Worm (Caenorhabditis elegans): ENCODE data around the gene rbg-3.

rbg-3 gene

DNA sequence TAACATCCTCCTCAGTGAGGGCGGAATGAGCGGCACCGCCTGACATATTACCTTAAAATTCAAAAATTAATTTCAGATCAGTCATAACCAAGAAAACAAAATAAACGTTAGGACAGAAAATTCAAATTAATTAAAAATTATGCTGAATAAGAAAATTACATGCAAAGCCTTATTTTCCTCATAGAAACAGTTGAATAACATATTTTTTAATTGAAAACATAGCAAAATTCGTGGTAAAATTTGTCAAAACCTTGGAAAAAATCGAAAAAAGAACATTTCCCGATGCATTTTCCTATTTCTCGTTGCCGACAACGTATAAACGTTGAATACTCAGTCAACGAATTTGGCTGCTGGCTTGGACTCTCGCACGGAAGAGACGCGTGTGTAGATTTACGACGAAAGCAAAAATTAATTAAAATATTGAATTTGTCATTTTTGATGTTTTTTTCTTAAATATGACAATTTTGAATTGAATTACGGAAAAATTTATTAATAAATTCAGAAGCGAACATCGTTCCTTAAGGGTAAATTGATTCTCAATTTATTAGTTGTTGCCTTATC is at the start of gene rbg-3, which contains the start of gene rps-0:
rbg-3 (plus strand) TSS at position 424 of the 561 bp plus-strand sequence.
rps-0 (minus strand) TSS at position 51 of the 561 bp plus-strand sequence.
- TF ChIP-seq med-1 (GFP tag; optimal IDR thresholded peaks at IDR 0.05; ENCODE audit: insufficient read depth) (no peak), cog-1 (tag; optimal IDR thresholded peaks at IDR 0.05) (peak; percentile 41), T22C8.4 (GFP tag; IDR thresholded peaks at IDR 0.05) (no peak), flt-1 (GFP tag; IDR thresholded peaks at IDR 0.05) (no peak), klf-2 (GFP tag; conservative IDR thresholded peaks at IDR 0.05) (no peak), ztf-23 (GFP tag; IDR thresholded peaks at IDR 0.05) (peak; percentile 71; the same call in 1 of the 2 replicates), ref-1 (GFP tag; conservative IDR thresholded peaks at IDR 0.05) (no peak), tab-1 (GFP tag; IDR thresholded peaks at IDR 0.05) (no peak), ztf-29 (GFP tag; IDR thresholded peaks at IDR 0.05) (0 out of 2 replicates have a peak, but pooled peaks have one; percentile 21)

ce11 chrIII:4705207-4705606 is 49.0 kb upstream of the rbg-3 start, which contains the start of gene pgap-2:
Gene pgap-2, plus strand, starts transcription at chrIII:4705507.
- TF ChIP-seq ref-1 (GFP tag; conservative IDR thresholded peaks at IDR 0.05) (no peak), T22C8.4 (GFP tag; IDR thresholded peaks at IDR 0.05) (no peak), med-1 (GFP tag; optimal IDR thresholded peaks at IDR 0.05; ENCODE audit: insufficient read depth) (no peak), tab-1 (GFP tag; IDR thresholded peaks at IDR 0.05) (no peak), ztf-29 (GFP tag; IDR thresholded peaks at IDR 0.05) (no peak), cog-1 (tag; optimal IDR thresholded peaks at IDR 0.05) (no peak), ztf-23 (GFP tag; IDR thresholded peaks at IDR 0.05) (no peak), klf-2 (GFP tag; conservative IDR thresholded peaks at IDR 0.05) (no peak), flt-1 (GFP tag; IDR thresholded peaks at IDR 0.05) (no peak)

DNA sequence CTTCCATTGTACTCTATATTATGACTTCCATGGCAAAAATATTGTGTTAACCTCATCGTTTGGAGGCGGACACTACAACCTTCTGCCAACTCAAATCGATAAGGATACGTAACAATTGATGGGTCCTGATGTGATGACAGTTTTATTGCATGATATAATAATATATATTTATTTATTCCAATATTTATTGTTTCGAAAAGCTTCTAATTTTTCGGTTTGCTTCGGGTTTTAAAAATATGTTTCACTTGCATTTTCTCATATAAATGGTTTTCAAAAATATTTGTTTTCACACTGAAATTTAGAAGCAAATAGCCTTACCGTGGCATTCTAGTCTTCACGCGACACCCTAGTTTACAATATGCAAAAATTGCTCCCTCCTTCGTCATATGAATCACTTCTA is 47.5 kb upstream of the rbg-3 start, which contains the start of gene T04A8.13:
T04A8.13 (plus strand) TSS at position 301 of the 400 bp plus-strand sequence.
- TF ChIP-seq klf-2 (GFP tag; conservative IDR thresholded peaks at IDR 0.05) = no peak
- no peak for TF ChIP-seq ztf-23 (GFP tag; IDR thresholded peaks at IDR 0.05)
- TF ChIP-seq flt-1 (GFP tag; IDR thresholded peaks at IDR 0.05) = no peak
- no peak for TF ChIP-seq ref-1 (GFP tag; conservative IDR thresholded peaks at IDR 0.05)
- no peak for TF ChIP-seq tab-1 (GFP tag; IDR thresholded peaks at IDR 0.05)
- no peak for TF ChIP-seq T22C8.4 (GFP tag; IDR thresholded peaks at IDR 0.05)
- TF ChIP-seq cog-1 (tag; optimal IDR thresholded peaks at IDR 0.05) = no peak
- TF ChIP-seq ztf-29 (GFP tag; IDR thresholded peaks at IDR 0.05) = no peak
- TF ChIP-seq med-1 (GFP tag; optimal IDR thresholded peaks at IDR 0.05; ENCODE audit: insufficient read depth) = no peak

DNA sequence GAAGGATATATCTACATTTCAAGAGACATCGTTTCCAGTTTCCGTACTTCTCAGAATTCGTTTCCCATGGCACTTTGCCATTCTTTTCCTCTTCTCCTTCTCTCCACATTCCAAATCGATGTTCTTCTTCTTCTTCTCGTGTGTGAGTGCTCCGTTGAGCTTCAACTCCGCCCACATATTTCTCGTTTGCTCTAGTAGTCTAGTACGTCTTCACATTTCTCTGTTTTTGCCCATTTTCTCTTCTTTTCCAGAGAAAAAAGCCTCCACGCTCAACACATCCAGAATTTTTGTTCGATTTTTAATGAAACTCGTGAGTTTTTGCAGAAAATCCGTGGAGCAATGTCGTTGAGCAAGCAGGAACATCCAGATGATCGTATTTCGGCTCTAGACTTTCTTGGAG is 45.3 kb upstream of the rbg-3 start, which contains the start of gene T04A8.18:
T04A8.18 (plus strand) TSS at position 301 of the 400 bp plus-strand sequence.
- TF ChIP-seq klf-2 (GFP tag; conservative IDR thresholded peaks at IDR 0.05) (no peak), T22C8.4 (GFP tag; IDR thresholded peaks at IDR 0.05) (no peak), med-1 (GFP tag; optimal IDR thresholded peaks at IDR 0.05; ENCODE audit: insufficient read depth) (no peak), ref-1 (GFP tag; conservative IDR thresholded peaks at IDR 0.05) (no peak), ztf-23 (GFP tag; IDR thresholded peaks at IDR 0.05) (no peak), flt-1 (GFP tag; IDR thresholded peaks at IDR 0.05) (no peak), cog-1 (tag; optimal IDR thresholded peaks at IDR 0.05) (no peak), tab-1 (GFP tag; IDR thresholded peaks at IDR 0.05) (no peak), ztf-29 (GFP tag; IDR thresholded peaks at IDR 0.05) (no peak)

DNA sequence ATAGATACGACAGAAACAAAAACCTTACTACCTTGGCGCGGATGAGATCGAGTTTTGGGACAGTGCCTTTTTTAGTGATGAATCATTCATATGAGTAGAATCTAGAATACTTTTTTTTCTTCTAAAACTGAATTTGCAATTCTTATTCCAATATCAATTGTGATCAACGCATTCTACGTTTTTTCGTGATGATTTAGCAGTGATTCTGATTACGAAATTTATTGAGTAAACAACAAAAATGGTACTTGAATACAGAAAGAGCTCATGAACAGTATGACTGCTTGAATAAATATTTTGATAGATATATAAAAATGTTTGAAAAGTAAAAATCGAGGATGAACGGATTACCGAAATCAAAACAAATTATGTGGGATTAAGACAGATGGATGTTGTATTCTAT is 39.1 kb upstream of the rbg-3 start, which contains the start of gene him-18:
him-18 (minus strand) TSS at position 101 of the 400 bp plus-strand sequence.
- TF ChIP-seq flt-1 (GFP tag; IDR thresholded peaks at IDR 0.05) (no peak), tab-1 (GFP tag; IDR thresholded peaks at IDR 0.05) (no peak), T22C8.4 (GFP tag; IDR thresholded peaks at IDR 0.05) (no peak)

DNA sequence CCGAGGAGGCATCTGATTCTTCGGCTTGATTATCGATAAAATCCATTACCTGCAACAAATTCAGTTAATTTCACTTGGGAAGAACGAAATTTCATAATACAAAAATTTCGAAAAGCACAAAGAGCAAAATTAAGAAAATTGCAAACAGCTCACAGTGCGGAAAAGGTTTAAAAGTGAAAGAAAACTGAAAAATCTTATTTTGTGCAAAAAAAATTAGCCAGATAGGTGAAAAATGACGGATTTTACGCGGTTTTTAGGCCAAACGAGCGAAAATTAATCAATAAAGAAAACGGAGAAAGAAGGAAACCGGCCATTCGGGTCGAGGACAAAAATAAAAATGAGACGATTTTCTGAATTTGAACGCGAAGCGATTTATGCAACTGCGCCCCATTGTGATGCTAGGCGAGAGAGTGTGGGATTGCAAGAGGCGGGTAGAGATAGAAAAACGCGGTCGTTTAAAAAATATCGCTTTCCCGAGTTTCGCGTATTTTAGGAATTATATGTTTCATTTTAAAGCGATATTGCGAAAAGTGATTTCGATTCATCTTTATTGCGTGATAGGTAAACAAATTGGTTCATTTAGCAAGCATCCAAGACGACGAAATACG is 33.5 kb upstream of the rbg-3 start, which contains the start of gene emb-5:
emb-5 (minus strand) TSS at position 51 of the 608 bp plus-strand sequence.
- TF ChIP-seq flt-1 (GFP tag; IDR thresholded peaks at IDR 0.05) (0 out of 2 replicates have a peak, but pooled peaks have one; percentile 45), ztf-29 (GFP tag; IDR thresholded peaks at IDR 0.05) (no peak)

- TF ChIP-seq cog-1 (tag; optimal IDR thresholded peaks at IDR 0.05) (peak; percentile 25), ztf-29 (GFP tag; IDR thresholded peaks at IDR 0.05) (no peak)
Observed at ce11 chrIII:4721750-4722149, 32.5 kb upstream of the rbg-3 start, which contains the start of gene acy-1. Gene acy-1, plus strand, starts transcription at chrIII:4722095.

DNA sequence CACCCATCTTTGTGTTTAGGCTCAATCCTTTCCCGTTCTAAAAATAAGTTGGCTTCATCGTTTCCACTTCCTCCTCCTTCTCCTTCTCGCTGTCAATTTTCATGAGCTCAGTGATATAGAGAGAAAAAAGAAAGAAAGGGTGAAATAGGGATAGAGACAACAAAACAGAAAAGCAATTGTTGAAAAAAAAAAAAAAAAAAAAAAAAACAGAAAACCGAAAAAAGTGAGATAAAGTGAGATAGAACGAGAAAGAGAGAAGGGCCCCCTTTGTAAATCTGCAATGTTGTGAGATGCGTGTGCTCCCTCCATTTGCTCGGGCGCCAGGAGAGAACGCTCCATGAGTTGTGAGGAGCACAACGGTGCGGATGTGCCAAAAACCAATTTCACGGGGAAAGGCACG is 30.3 kb upstream of the rbg-3 start:
- no peak for TF ChIP-seq ref-1 (GFP tag; conservative IDR thresholded peaks at IDR 0.05)
- TF ChIP-seq flt-1 (GFP tag; IDR thresholded peaks at IDR 0.05) = 0 out of 2 replicates have a peak, but pooled peaks have one; percentile 44

DNA sequence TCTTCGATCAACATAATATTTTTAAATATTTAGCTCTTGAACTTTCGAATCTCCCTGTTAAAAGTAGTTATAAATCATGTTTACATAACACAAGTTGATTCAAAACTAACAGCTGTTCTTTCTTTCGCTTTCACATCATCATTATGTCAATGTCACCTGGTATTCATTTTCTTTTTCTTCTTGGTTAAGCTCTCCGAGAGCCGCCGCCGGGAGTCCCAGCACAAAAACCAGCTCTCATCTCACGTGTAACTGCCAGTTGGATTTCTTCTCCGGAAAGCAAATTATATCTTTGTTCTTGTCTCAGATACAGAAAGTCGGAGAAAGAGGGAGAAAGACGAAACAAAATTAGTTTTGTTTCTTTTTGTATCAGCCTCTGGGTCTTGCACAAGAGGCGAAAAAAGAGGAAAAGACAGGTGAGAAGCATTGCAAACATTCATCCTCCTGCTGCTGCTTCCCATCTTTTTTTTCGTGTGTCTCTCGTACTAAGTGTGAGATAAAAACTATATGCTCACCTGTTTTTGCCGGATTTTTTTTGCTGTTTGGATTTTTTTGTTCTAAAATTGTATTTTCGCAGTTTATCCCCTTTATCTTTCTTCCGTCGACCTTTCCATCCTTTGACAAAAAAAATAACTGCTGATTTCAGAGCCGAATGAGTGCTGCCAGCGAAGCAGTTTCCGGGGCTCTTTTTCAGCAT is 22.8 kb upstream of the rbg-3 start, which contains the start of gene F17C8.3:
F17C8.3 (plus strand) TSS at position 644 of the 694 bp plus-strand sequence.
- TF ChIP-seq med-1 (GFP tag; optimal IDR thresholded peaks at IDR 0.05; ENCODE audit: insufficient read depth) = no peak
- no peak for TF ChIP-seq ztf-29 (GFP tag; IDR thresholded peaks at IDR 0.05)
- no peak for TF ChIP-seq tab-1 (GFP tag; IDR thresholded peaks at IDR 0.05)
- no peak for TF ChIP-seq klf-2 (GFP tag; conservative IDR thresholded peaks at IDR 0.05)
- TF ChIP-seq cog-1 (tag; optimal IDR thresholded peaks at IDR 0.05) = no peak
- TF ChIP-seq ztf-23 (GFP tag; IDR thresholded peaks at IDR 0.05) = no peak

ce11 chrIII:4734056-4734455 is 20.2 kb upstream of the rbg-3 start, which contains the start of gene F17C8.9:
Gene F17C8.9, plus strand, starts transcription at chrIII:4734356.
- TF ChIP-seq cog-1 (tag; optimal IDR thresholded peaks at IDR 0.05) = no peak
